Fruit fly (Drosophila melanogaster): ENCODE data around the gene NimB5.

The NimB5 gene

dm6 chr2L:13966732-13967316 is 3.2 kb upstream of the NimB5 start, which contains the start of gene NimB2:
Gene NimB2, minus strand, starts transcription at chr2L:13967018.
- TF ChIP-seq Sin3A (optimal IDR thresholded peaks at IDR 0.05) = no peak
- TF ChIP-seq Myc (optimal IDR thresholded peaks at IDR 0.05) = no peak
- no peak for TF ChIP-seq ttk (optimal IDR thresholded peaks at IDR 0.05)
- no peak for TF ChIP-seq h (optimal IDR thresholded peaks at IDR 0.05)
- TF ChIP-seq insv (optimal IDR thresholded peaks at IDR 0.05) = no peak
- TF ChIP-seq psq (optimal IDR thresholded peaks at IDR 0.05) = no peak

DNA sequence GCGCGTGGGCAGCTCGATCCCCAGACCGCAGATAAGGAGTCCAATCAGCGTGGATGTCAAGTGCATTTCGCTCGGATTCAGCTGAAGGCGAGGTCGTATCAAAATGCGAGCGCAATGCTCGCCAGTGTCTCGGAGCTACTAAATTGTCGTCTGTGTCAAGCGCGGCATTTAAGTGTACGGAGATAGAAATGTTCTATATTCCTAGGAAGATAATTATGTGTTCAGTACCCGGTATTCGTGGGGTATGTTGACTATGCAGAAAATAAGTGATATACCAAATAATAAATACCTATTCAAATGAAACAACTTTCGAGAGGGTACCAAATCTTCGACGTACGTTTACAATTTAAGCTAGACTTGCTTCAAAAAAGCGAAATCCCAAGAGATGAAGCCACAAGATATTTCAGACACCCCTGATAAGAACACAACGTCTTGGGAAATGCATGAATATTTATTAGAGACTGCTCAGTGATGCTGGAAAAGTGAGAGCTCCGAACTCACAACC is 2.1 kb upstream of the NimB5 start, which contains the start of gene NimB3:
Gene NimB3, minus strand, starts transcription at position 140 of the 505 bp plus-strand sequence.
- TF ChIP-seq ttk (optimal IDR thresholded peaks at IDR 0.05) (no peak), Myc (optimal IDR thresholded peaks at IDR 0.05) (no peak), h (optimal IDR thresholded peaks at IDR 0.05) (no peak), psq (optimal IDR thresholded peaks at IDR 0.05) (no peak), insv (optimal IDR thresholded peaks at IDR 0.05) (no peak), Sin3A (optimal IDR thresholded peaks at IDR 0.05) (no peak)

- TF ChIP-seq Myc (optimal IDR thresholded peaks at IDR 0.05) = no peak
- no peak for TF ChIP-seq h (optimal IDR thresholded peaks at IDR 0.05)
- TF ChIP-seq psq (optimal IDR thresholded peaks at IDR 0.05) = no peak
- no peak for TF ChIP-seq Sin3A (optimal IDR thresholded peaks at IDR 0.05)
- no peak for TF ChIP-seq ttk (optimal IDR thresholded peaks at IDR 0.05)
- TF ChIP-seq insv (optimal IDR thresholded peaks at IDR 0.05) = no peak
Observed at dm6 chr2L:13972847-13973246, 2.9 kb downstream of the NimB5 start, which contains the start of gene He. Gene He, minus strand, starts transcription at chr2L:13972947.

DNA sequence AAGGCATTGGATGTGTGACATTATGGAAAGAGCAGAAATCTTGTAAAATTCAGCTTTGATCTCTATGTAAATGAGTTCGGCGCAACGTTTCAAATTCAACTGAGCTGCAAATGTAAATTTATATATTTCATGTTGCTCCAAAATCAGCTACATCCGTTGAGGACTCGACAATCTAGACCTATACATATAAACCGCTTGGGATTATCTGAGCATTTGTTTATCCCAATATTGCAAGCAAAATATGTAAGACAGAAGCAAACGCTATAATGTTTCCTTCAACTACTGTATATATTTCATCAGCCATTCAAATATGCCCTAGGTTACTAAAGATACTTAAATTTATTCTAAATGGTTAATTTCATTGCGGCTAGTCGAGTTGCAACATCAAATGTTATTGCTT is 6.7 kb downstream of the NimB5 start, which contains the start of gene NimC1:
Gene NimC1, minus strand, starts transcription at position 101 of the 400 bp plus-strand sequence.
- no peak for TF ChIP-seq insv (optimal IDR thresholded peaks at IDR 0.05)
- TF ChIP-seq ttk (optimal IDR thresholded peaks at IDR 0.05) = no peak
- TF ChIP-seq psq (optimal IDR thresholded peaks at IDR 0.05) = no peak
- TF ChIP-seq h (optimal IDR thresholded peaks at IDR 0.05) = no peak
- TF ChIP-seq Myc (optimal IDR thresholded peaks at IDR 0.05) = no peak
- TF ChIP-seq Sin3A (optimal IDR thresholded peaks at IDR 0.05) = no peak

dm6 chr2L:13977073-13977472 is 7.1 kb downstream of the NimB5 start, which contains the start of gene Cyp28a5:
Gene Cyp28a5, plus strand, starts transcription at chr2L:13977302.
- TF ChIP-seq Myc (optimal IDR thresholded peaks at IDR 0.05) (no peak), insv (optimal IDR thresholded peaks at IDR 0.05) (no peak), Sin3A (optimal IDR thresholded peaks at IDR 0.05) (no peak), ttk (optimal IDR thresholded peaks at IDR 0.05) (no peak), psq (optimal IDR thresholded peaks at IDR 0.05) (no peak), h (optimal IDR thresholded peaks at IDR 0.05) (no peak)

DNA sequence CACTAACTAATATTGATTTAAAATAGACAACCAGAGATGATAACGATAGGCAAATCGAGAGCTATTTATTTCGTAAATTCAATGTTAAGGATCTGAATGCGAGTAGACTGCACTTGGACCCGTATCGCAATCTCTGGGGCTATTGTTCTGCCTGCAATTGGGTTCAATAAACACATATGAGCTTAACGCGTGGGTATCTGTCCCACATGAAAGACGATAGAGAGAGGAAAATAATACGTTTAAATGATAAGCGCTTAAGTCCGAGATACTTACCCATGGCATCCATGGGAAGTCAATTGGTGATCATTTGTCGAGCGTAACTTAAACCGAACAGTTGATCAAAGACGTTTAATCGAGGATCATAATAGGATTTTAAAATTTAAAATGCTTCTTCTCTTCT is 9.8 kb downstream of the NimB5 start, which contains the start of gene NimC2:
Gene NimC2, plus strand, starts transcription at position 301 of the 400 bp plus-strand sequence.
- TF ChIP-seq ttk (optimal IDR thresholded peaks at IDR 0.05) = no peak
- no peak for TF ChIP-seq Myc (optimal IDR thresholded peaks at IDR 0.05)
- no peak for TF ChIP-seq h (optimal IDR thresholded peaks at IDR 0.05)
- TF ChIP-seq insv (optimal IDR thresholded peaks at IDR 0.05) = no peak

DNA sequence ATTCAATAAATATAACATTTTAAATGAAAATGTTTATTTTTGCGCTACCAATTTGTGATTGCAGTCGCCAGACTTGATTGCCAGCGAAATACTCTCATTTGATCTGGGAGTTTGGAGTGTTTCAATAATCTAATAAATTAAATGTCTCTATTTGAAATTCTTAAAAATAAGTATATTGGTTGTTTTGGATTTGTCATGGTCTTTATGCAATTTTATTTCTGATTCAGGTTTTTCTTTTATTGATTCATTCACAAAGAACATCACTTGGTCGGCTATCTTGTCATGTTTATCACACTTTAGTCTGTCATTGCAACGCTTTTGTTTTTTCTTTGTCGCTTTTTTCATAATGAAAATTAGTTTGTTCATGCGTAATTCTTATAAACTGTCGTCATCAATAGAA is 29.0 kb downstream of the NimB5 start:
- TF ChIP-seq ttk (optimal IDR thresholded peaks at IDR 0.05) = no peak
- TF ChIP-seq Myc (optimal IDR thresholded peaks at IDR 0.05) = no peak
- TF ChIP-seq psq (optimal IDR thresholded peaks at IDR 0.05) = no peak
- no peak for TF ChIP-seq insv (optimal IDR thresholded peaks at IDR 0.05)
- no peak for TF ChIP-seq h (optimal IDR thresholded peaks at IDR 0.05)
- TF ChIP-seq Sin3A (optimal IDR thresholded peaks at IDR 0.05) = no peak

dm6 chr2L:14001078-14001477 is 31.1 kb downstream of the NimB5 start, which contains the start of gene rk:
Gene rk, minus strand, starts transcription at chr2L:14001248.
- TF ChIP-seq h (optimal IDR thresholded peaks at IDR 0.05) = no peak
- no peak for TF ChIP-seq psq (optimal IDR thresholded peaks at IDR 0.05)
- no peak for TF ChIP-seq Myc (optimal IDR thresholded peaks at IDR 0.05)
- TF ChIP-seq Sin3A (optimal IDR thresholded peaks at IDR 0.05) = no peak
- no peak for TF ChIP-seq ttk (optimal IDR thresholded peaks at IDR 0.05)
- no peak for TF ChIP-seq insv (optimal IDR thresholded peaks at IDR 0.05)

- TF ChIP-seq insv (optimal IDR thresholded peaks at IDR 0.05) (no peak), h (optimal IDR thresholded peaks at IDR 0.05) (no peak), Myc (optimal IDR thresholded peaks at IDR 0.05) (no peak), psq (optimal IDR thresholded peaks at IDR 0.05) (no peak)
Observed at dm6 chr2L:14001887-14002286, 31.9 kb downstream of the NimB5 start.

DNA sequence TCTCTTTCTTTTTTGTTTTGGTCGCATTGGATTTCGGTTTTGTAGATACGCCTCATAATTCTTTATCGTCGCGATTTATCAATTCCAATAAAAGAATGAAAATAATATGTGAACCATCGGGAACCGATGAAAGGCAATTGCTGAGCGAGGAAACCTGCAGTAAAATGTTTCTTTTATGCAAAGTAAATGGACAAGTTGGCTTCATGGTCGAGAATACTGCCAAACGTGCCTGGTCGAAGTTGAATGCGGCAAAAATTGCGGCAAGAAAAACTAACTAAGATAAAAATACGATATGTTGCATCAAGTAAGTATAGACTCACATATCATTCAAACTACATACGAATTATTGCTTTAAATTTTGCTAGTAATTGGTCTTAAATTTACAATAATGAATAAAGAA is 37.8 kb downstream of the NimB5 start, which contains the start of gene CG42692:
Gene CG42692, plus strand, starts transcription at position 301 of the 400 bp plus-strand sequence.
- no peak for TF ChIP-seq Sin3A (optimal IDR thresholded peaks at IDR 0.05)
- no peak for TF ChIP-seq psq (optimal IDR thresholded peaks at IDR 0.05)
- no peak for TF ChIP-seq ttk (optimal IDR thresholded peaks at IDR 0.05)
- TF ChIP-seq insv (optimal IDR thresholded peaks at IDR 0.05) = no peak
- no peak for TF ChIP-seq h (optimal IDR thresholded peaks at IDR 0.05)
- TF ChIP-seq Myc (optimal IDR thresholded peaks at IDR 0.05) = no peak

DNA sequence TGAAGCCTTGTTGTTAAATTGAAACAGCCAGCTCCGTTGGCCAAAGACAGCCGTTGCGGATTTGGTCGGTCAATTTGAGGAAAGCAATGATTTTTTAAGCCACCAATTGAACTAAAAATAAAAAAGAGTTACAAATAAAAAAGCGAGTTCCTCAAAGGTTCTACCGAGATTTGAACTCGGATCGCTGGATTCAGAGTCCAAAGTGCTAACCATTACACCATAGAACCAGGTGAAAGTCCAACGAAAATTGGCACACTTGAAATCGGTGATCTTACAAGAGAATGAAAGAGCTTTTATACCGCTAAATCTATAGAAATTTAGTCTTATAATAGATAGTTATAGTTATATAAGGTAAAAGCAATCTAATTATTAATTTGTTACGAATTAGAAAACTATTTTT is 40.4 kb downstream of the NimB5 start:
- TF ChIP-seq psq (optimal IDR thresholded peaks at IDR 0.05) = no peak
- TF ChIP-seq h (optimal IDR thresholded peaks at IDR 0.05) = no peak
- no peak for TF ChIP-seq Myc (optimal IDR thresholded peaks at IDR 0.05)
- TF ChIP-seq ttk (optimal IDR thresholded peaks at IDR 0.05) = no peak
- no peak for TF ChIP-seq insv (optimal IDR thresholded peaks at IDR 0.05)
- no peak for TF ChIP-seq Sin3A (optimal IDR thresholded peaks at IDR 0.05)

DNA sequence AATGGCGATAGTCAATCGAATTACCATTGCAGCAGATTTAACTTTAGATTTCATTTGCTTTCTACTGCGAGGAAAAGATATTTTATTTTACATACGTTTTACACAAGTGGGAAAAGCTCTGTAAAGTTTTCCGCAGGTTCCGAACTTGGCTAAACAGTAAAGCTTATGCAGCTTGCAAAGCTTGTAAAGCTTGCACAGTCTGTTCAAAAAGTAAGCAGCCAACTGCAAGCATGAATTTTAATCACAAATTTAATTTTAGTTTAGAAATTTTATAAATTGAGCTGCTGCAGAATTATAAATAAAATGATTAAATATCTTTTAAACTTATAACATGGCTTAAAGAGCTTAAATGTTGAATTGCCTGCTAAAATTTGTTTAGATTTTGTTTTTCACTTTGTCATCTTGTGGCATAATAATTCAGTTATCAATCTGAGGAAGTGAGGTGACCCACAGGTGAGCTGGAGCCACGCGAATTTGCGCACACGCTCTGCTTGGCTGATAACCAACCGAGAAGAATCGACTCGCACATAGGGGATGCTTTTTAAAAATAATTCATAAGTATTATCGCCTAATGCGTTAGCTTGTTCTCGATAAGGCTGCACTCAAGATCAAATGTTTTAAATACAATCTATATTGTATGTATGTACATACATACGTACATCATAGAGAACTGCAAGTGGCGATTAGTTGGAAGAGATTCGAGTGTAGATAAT is 41.8 kb downstream of the NimB5 start:
- TF ChIP-seq h (optimal IDR thresholded peaks at IDR 0.05) (no peak), Sin3A (optimal IDR thresholded peaks at IDR 0.05) (no peak), psq (optimal IDR thresholded peaks at IDR 0.05) (no peak), insv (optimal IDR thresholded peaks at IDR 0.05) (no peak), ttk (optimal IDR thresholded peaks at IDR 0.05) (no peak), Myc (optimal IDR thresholded peaks at IDR 0.05) (no peak)

Measured in Kc167 (cell line).